Fruit fly (Drosophila melanogaster): Measurements from ENCODE around the gene CG6106.

Gene CG6106

dm6 chrX:18358352-18358931 is at the start of gene CG6106:
CG6106 (plus strand) TSS chrX:18358881.
- TF ChIP-seq noc (tag; optimal IDR thresholded peaks at IDR 0.05) = no peak

dm6 chrX:18309241-18309697 is 49.4 kb upstream of the CG6106 start, which contains the start of gene upd1:
upd1 (minus strand) TSS chrX:18309291.
- no peak for TF ChIP-seq noc (tag; optimal IDR thresholded peaks at IDR 0.05)

- no peak for TF ChIP-seq noc (tag; optimal IDR thresholded peaks at IDR 0.05)
Observed at dm6 chrX:18310979-18311378, 47.7 kb upstream of the CG6106 start.

dm6 chrX:18312445-18312911 is 46.2 kb upstream of the CG6106 start:
- no peak for TF ChIP-seq noc (tag; optimal IDR thresholded peaks at IDR 0.05)

- no peak for TF ChIP-seq noc (tag; optimal IDR thresholded peaks at IDR 0.05)
Observed at dm6 chrX:18315835-18316234, 42.8 kb upstream of the CG6106 start.

dm6 chrX:18319912-18320520 is 38.7 kb upstream of the CG6106 start:
- peak; percentile 5 for TF ChIP-seq noc (tag; optimal IDR thresholded peaks at IDR 0.05)

- TF ChIP-seq noc (tag; optimal IDR thresholded peaks at IDR 0.05) = peak; percentile 42
Observed at dm6 chrX:18320825-18321224, 37.9 kb upstream of the CG6106 start, which contains the start of gene CG6023. CG6023 (minus strand) TSS chrX:18321193.

dm6 chrX:18321358-18321757 is 37.3 kb upstream of the CG6106 start:
- no peak for TF ChIP-seq noc (tag; optimal IDR thresholded peaks at IDR 0.05)

- no peak for TF ChIP-seq noc (tag; optimal IDR thresholded peaks at IDR 0.05)
Observed at dm6 chrX:18341014-18341413, 17.7 kb upstream of the CG6106 start.

- no peak for TF ChIP-seq noc (tag; optimal IDR thresholded peaks at IDR 0.05)
Observed at dm6 chrX:18347641-18348040, 11.0 kb upstream of the CG6106 start.

dm6 chrX:18350609-18351008 is 8.1 kb upstream of the CG6106 start:
- TF ChIP-seq noc (tag; optimal IDR thresholded peaks at IDR 0.05) = no peak

- no peak for TF ChIP-seq noc (tag; optimal IDR thresholded peaks at IDR 0.05)
Observed at dm6 chrX:18356141-18356600, 2.5 kb upstream of the CG6106 start, which contains the start of gene kairos. kairos (minus strand) TSS chrX:18356191.

- TF ChIP-seq noc (tag; optimal IDR thresholded peaks at IDR 0.05) = no peak
Observed at dm6 chrX:18357756-18358182, 912 bp upstream of the CG6106 start.

- TF ChIP-seq noc (tag; optimal IDR thresholded peaks at IDR 0.05) = no peak
Observed at dm6 chrX:18363423-18363822, 4.7 kb downstream of the CG6106 start.

dm6 chrX:18364047-18364747 is 5.5 kb downstream of the CG6106 start:
- TF ChIP-seq noc (tag; optimal IDR thresholded peaks at IDR 0.05) = no peak

dm6 chrX:18364999-18365398 is 6.3 kb downstream of the CG6106 start:
- no peak for TF ChIP-seq noc (tag; optimal IDR thresholded peaks at IDR 0.05)

All from whole organism, larva.